Fruit fly (Drosophila melanogaster) whole organism, embryonic: Measurements from ENCODE around the gene CG18081.
A peak's percentile ranks its signal among the peaks of the same experiment; 100 is the strongest.

Source experiments
- B-H1 ChIP-seq: fragments of 200-800 bp; sonication (Bioruptor generic); IDR thresholded peaks from 3 replicates; pipeline ENCODE4 v1.3.6; 2022; ENCODE audit warnings: missing biosample characterization, missing genetic modification characterization
- BtbVII ChIP-seq: fragments of 200-800 bp; sonication (Bioruptor generic); optimal IDR thresholded peaks from 3 replicates; lab custom pipeline; 2017; ENCODE audit warnings: missing biosample characterization, mild to moderate bottlenecking, missing genetic modification characterization
- Bteb2 ChIP-seq: fragments of 200-800 bp; sonication (Bioruptor generic); optimal IDR thresholded peaks from 2 replicates; lab custom pipeline; 2016; ENCODE audit warnings: missing biosample characterization, missing genetic modification characterization
- CG10209 ChIP-seq: fragments of 200-800 bp; sonication (Bioruptor generic); optimal IDR thresholded peaks from 3 replicates; lab custom pipeline; 2017; ENCODE audit warnings: missing biosample characterization, mild to moderate bottlenecking, missing genetic modification characterization, missing genetic modification reagents
- CG11093 ChIP-seq: fragments of 200-800 bp; sonication (Bioruptor generic); IDR thresholded peaks from 3 replicates; pipeline ENCODE4 v1.3.6; 2022; ENCODE audit warnings: missing biosample characterization, missing genetic modification characterization
- CG12155 ChIP-seq: fragments of 200-800 bp; sonication (Bioruptor generic); optimal IDR thresholded peaks from 3 replicates; lab custom pipeline; 2016; ENCODE audit warnings: missing biosample characterization, missing genetic modification characterization
- CG12299 ChIP-seq: fragments of 200-800 bp; sonication (Bioruptor generic); optimal IDR thresholded peaks from 2 replicates; lab custom pipeline; 2018; ENCODE audit warnings: missing biosample characterization, mild to moderate bottlenecking, missing genetic modification characterization
- CG13123 ChIP-seq: fragments of 200-800 bp; sonication (Bioruptor generic); optimal IDR thresholded peaks from 2 replicates; lab custom pipeline; 2016; ENCODE audit warnings: missing biosample characterization, missing genetic modification characterization
- CG13894 ChIP-seq: fragments of 200-800 bp; sonication (Bioruptor generic); optimal IDR thresholded peaks from 3 replicates; lab custom pipeline; 2018; ENCODE audit warnings: missing biosample characterization, mild to moderate bottlenecking, missing genetic modification characterization, moderate library complexity
- CG14014 ChIP-seq: fragments of 200-800 bp; sonication (Bioruptor generic); IDR thresholded peaks from 2 replicates; pipeline ENCODE4 v1.3.6; 2022; ENCODE audit warnings: missing biosample characterization, missing genetic modification characterization
- CG14710 ChIP-seq: fragments of 200-800 bp; sonication (Bioruptor generic); optimal IDR thresholded peaks from 3 replicates; lab custom pipeline; 2019; ENCODE audit warnings: missing biosample characterization, mild to moderate bottlenecking, missing genetic modification characterization, moderate library complexity
- CG14860 ChIP-seq: fragments of 200-800 bp; sonication (Bioruptor generic); IDR thresholded peaks from 3 replicates; pipeline ENCODE4 v1.3.6; 2022; ENCODE audit warnings: missing biosample characterization, missing genetic modification characterization; ENCODE audit not compliant: partially characterized antibody
- CG1603 ChIP-seq: fragments of 200-800 bp; sonication (Bioruptor generic); optimal IDR thresholded peaks from 2 replicates; lab custom pipeline; 2019; ENCODE audit warnings: missing biosample characterization, mild to moderate bottlenecking, missing genetic modification characterization, moderate library complexity
- CG16815 ChIP-seq: fragments of 200-800 bp; sonication (Bioruptor generic); optimal IDR thresholded peaks from 3 replicates; lab custom pipeline; 2017; ENCODE audit warnings: missing biosample characterization, mild to moderate bottlenecking, missing genetic modification characterization
- CG17802 ChIP-seq: fragments of 200-800 bp; sonication (Bioruptor generic); optimal IDR thresholded peaks from 2 replicates; lab custom pipeline; 2018; ENCODE audit warnings: missing biosample characterization, mild to moderate bottlenecking, missing genetic modification characterization, moderate library complexity
- CG17829 ChIP-seq: fragments of 200-800 bp; optimal IDR thresholded peaks from 2 replicates; lab custom pipeline; 2019; ENCODE audit warnings: missing biosample characterization, mild to moderate bottlenecking, missing genetic modification characterization, moderate library complexity
- CG4282 ChIP-seq: fragments of 200-800 bp; sonication (Bioruptor generic); optimal IDR thresholded peaks from 2 replicates; lab custom pipeline; 2016; ENCODE audit warnings: missing biosample characterization, missing genetic modification characterization
- CG4820 ChIP-seq: fragments of 200-800 bp; sonication (Bioruptor generic); optimal IDR thresholded peaks from 3 replicates; lab custom pipeline; 2016; ENCODE audit warnings: missing biosample characterization, missing genetic modification characterization
- CG6272 ChIP-seq: fragments of 200-800 bp; sonication (Bioruptor generic); IDR thresholded peaks from 2 replicates; pipeline ENCODE4 v1.3.6; 2022; ENCODE audit warnings: missing biosample characterization, missing genetic modification characterization
- CG6791 ChIP-seq: fragments of 200-800 bp; sonication (Bioruptor generic); IDR thresholded peaks from 3 replicates; pipeline ENCODE4 v1.3.6; 2022; ENCODE audit warnings: missing biosample characterization, missing genetic modification characterization; ENCODE audit not compliant: partially characterized antibody
- CG8089 ChIP-seq: fragments of 200-800 bp; sonication (Bioruptor generic); optimal IDR thresholded peaks from 3 replicates; lab custom pipeline; 2016; ENCODE audit warnings: missing biosample characterization, missing genetic modification characterization
- CG8478 ChIP-seq: fragments of >200 bp; optimal IDR thresholded peaks from 2 replicates; lab custom pipeline; 2018
- CG9797 ChIP-seq: fragments of 200-800 bp; sonication (Bioruptor generic); optimal IDR thresholded peaks from 3 replicates; lab custom pipeline; 2018; ENCODE audit warnings: missing biosample characterization, mild to moderate bottlenecking, missing genetic modification characterization
- CTCF ChIP-seq: fragments of 200-800 bp; sonication (Bioruptor generic); optimal IDR thresholded peaks from 2 replicates; lab custom pipeline; 2017; ENCODE audit warnings: missing biosample characterization, mild to moderate bottlenecking, missing genetic modification characterization, moderate library complexity
- CkIIα-i1 ChIP-seq: fragments of 200-800 bp; sonication (Bioruptor generic); IDR thresholded peaks from 2 replicates; pipeline ENCODE4 v1.3.6; 2022; ENCODE audit warnings: missing biosample characterization, missing genetic modification characterization
- Ets97D ChIP-seq: fragments of 200-800 bp; sonication (Bioruptor generic); optimal IDR thresholded peaks from 3 replicates; lab custom pipeline; 2016; ENCODE audit warnings: missing biosample characterization, missing genetic modification characterization
- H15 ChIP-seq: fragments of 200-800 bp; sonication (Bioruptor generic); IDR thresholded peaks from 3 replicates; pipeline ENCODE4 v1.3.6; 2022; ENCODE audit warnings: missing biosample characterization, missing genetic modification characterization
- H2.0 ChIP-seq: fragments of 200-800 bp; sonication (Bioruptor generic); IDR thresholded peaks from 2 replicates; pipeline ENCODE4 v1.3.6; 2022; ENCODE audit warnings: missing biosample characterization, missing genetic modification characterization
- HmgZ ChIP-seq: fragments of 200-800 bp; sonication (Bioruptor generic); optimal IDR thresholded peaks from 2 replicates; lab custom pipeline; 2018; ENCODE audit warnings: missing biosample characterization, mild to moderate bottlenecking, missing genetic modification characterization
- Hmr ChIP-seq: fragments of 200-800 bp; sonication (Bioruptor generic); optimal IDR thresholded peaks from 3 replicates; lab custom pipeline; 2017; ENCODE audit warnings: mild to moderate bottlenecking, missing biosample characterization, missing genetic modification reagents, missing genetic modification characterization
- Max ChIP-seq: fragments of 200-800 bp; sonication (Bioruptor generic); optimal IDR thresholded peaks from 2 replicates; lab custom pipeline; 2016; ENCODE audit warnings: missing biosample characterization, mild to moderate bottlenecking, missing genetic modification characterization
- Oaz ChIP-seq: fragments of 200-800 bp; sonication (Bioruptor generic); IDR thresholded peaks from 2 replicates; pipeline ENCODE4 v1.3.6; 2022; ENCODE audit warnings: missing biosample characterization, missing genetic modification characterization
- Oli ChIP-seq: fragments of 200-800 bp; sonication (Bioruptor generic); optimal IDR thresholded peaks from 2 replicates; lab custom pipeline; 2018; ENCODE audit warnings: missing biosample characterization, mild to moderate bottlenecking, missing genetic modification characterization, moderate library complexity
- Optix ChIP-seq: fragments of 200-800 bp; sonication (Bioruptor generic); IDR thresholded peaks from 3 replicates; pipeline ENCODE4 v1.3.6; 2022; ENCODE audit warnings: missing biosample characterization, missing genetic modification characterization
- Poxn ChIP-seq: fragments of 200-800 bp; sonication (Bioruptor generic); IDR thresholded peaks from 2 replicates; pipeline ENCODE4 v1.3.6; 2022; ENCODE audit warnings: missing biosample characterization, missing genetic modification characterization
- Side ChIP-seq: fragments of 200-800 bp; sonication (Bioruptor generic); optimal IDR thresholded peaks from 2 replicates; lab custom pipeline; 2016; ENCODE audit warnings: missing biosample characterization, missing genetic modification characterization
- cas ChIP-seq: fragments of 200-800 bp; sonication (Bioruptor generic); IDR thresholded peaks from 2 replicates; pipeline ENCODE4 v1.3.6; 2022; ENCODE audit warnings: missing biosample characterization, missing genetic modification characterization
- cwo ChIP-seq: fragments of 200-800 bp; sonication (Bioruptor generic); optimal IDR thresholded peaks from 3 replicates; lab custom pipeline; 2017; ENCODE audit warnings: missing biosample characterization, missing genetic modification characterization, mild to moderate bottlenecking, moderate library complexity, missing genetic modification reagents
- dm ChIP-seq: fragments of 200-800 bp; sonication (Bioruptor generic); optimal IDR thresholded peaks from 3 replicates; lab custom pipeline; 2016; ENCODE audit warnings: missing biosample characterization, missing genetic modification characterization
- ems ChIP-seq: fragments of 200-800 bp; sonication (Bioruptor generic); optimal IDR thresholded peaks from 3 replicates; lab custom pipeline; 2016; ENCODE audit warnings: missing biosample characterization, missing genetic modification characterization
- eve ChIP-seq, 2 experiments: fragments of >200 bp; optimal IDR thresholded peaks; 2 replicates each; lab custom pipeline; 2017; ENCODE audit warnings: missing biosample characterization in 2 of 2, missing genetic modification characterization in 2 of 2
- fd64A ChIP-seq: fragments of 200-800 bp; sonication (Bioruptor generic); optimal IDR thresholded peaks from 3 replicates; lab custom pipeline; 2018; ENCODE audit warnings: missing biosample characterization, mild to moderate bottlenecking, missing genetic modification characterization
- gcm2 ChIP-seq: fragments of 200-800 bp; sonication (Bioruptor generic); optimal IDR thresholded peaks from 2 replicates; lab custom pipeline; 2016; ENCODE audit warnings: missing biosample characterization, missing genetic modification characterization
- gsb-n ChIP-seq: fragments of 200-800 bp; sonication (Bioruptor generic); optimal IDR thresholded peaks from 3 replicates; lab custom pipeline; 2018; ENCODE audit warnings: missing biosample characterization, mild to moderate bottlenecking, missing genetic modification characterization
- gt ChIP-seq: fragments of 200-800 bp; sonication (Bioruptor generic); IDR thresholded peaks from 2 replicates; pipeline ENCODE4 v1.3.6; 2022; ENCODE audit warnings: missing biosample characterization, missing genetic modification characterization
- ind ChIP-seq: fragments of 200-800 bp; sonication (Bioruptor generic); optimal IDR thresholded peaks from 3 replicates; lab custom pipeline; 2016; ENCODE audit warnings: missing biosample characterization, missing genetic modification characterization
- kah ChIP-seq: fragments of 200-800 bp; sonication (Bioruptor generic); optimal IDR thresholded peaks from 2 replicates; lab custom pipeline; 2018; ENCODE audit warnings: missing biosample characterization, mild to moderate bottlenecking, missing genetic modification characterization
- mld ChIP-seq: fragments of 200-800 bp; sonication (Bioruptor generic); IDR thresholded peaks from 3 replicates; pipeline ENCODE4 v1.3.6; 2022; ENCODE audit warnings: missing biosample characterization, missing genetic modification characterization; ENCODE audit not compliant: partially characterized antibody
- nom ChIP-seq: fragments of 200-800 bp; sonication (Bioruptor generic); optimal IDR thresholded peaks from 2 replicates; lab custom pipeline; 2017; ENCODE audit warnings: missing biosample characterization, missing genetic modification characterization, mild to moderate bottlenecking, moderate library complexity, missing genetic modification reagents
- pzg ChIP-seq: fragments of 200-800 bp; sonication (Bioruptor generic); optimal IDR thresholded peaks from 3 replicates; lab custom pipeline; 2018; ENCODE audit warnings: missing biosample characterization, mild to moderate bottlenecking, missing genetic modification characterization, moderate library complexity
- tll ChIP-seq, 2 experiments: fragments of 200-800 bp in 1 of 2; fragments of >200 bp in 1 of 2; sonication (Bioruptor generic) in 1 of 2; optimal IDR thresholded peaks; 2 replicates each; lab custom pipeline; 2017 to 2019; ENCODE audit warnings: missing biosample characterization in 2 of 2, missing genetic modification characterization in 2 of 2, mild to moderate bottlenecking in 1 of 2, moderate library complexity in 1 of 2
- yki ChIP-seq: fragments of >200 bp; optimal IDR thresholded peaks from 3 replicates; lab custom pipeline; 2018
- zen2 ChIP-seq: fragments of 200-800 bp; sonication (Bioruptor generic); IDR thresholded peaks from 3 replicates; pipeline ENCODE4 v1.3.6; 2022; ENCODE audit warnings: missing biosample characterization, missing genetic modification characterization; ENCODE audit not compliant: partially characterized antibody

The CG18081 gene

DNA sequence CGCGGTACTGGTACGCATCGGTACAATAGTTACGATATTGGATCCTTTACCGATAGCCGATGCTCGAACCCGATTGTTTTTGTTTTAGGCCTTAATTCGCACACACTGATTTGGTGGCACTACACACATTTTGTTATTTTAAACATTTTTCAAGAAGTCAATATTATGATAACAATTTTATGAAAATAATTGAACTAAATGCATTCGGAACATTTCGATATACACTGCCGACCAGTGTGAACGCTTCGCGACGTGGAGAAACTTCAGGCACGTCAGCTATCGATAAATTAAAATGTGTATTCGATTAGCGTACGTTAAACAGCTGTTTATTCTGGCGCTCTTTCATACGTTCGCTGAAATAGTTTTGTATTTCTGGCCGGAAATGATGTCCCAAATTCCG, 3.0 kb downstream of the CG18081 start, which contains the start of gene CG12713 (continued):
- TF ChIP-seq CG14710 (tag; lab: Kevin White, UChicago) = peak; percentile 86
- TF ChIP-seq CkIIα-i1 (GFP tag; lab: Robert Waterston, UW) = no peak
- TF ChIP-seq mld (GFP tag; lab: Robert Waterston, UW) = peak; percentile 65; the same call in 2 of the 3 replicates
- no peak for TF ChIP-seq CG4820 (GFP tag; lab: Kevin White, UChicago)
- TF ChIP-seq CG4282 (GFP tag; lab: Kevin White, UChicago) = no peak
- TF ChIP-seq ems (GFP tag; lab: Kevin White, UChicago) = no peak
- no peak for TF ChIP-seq H15 (GFP tag; lab: Robert Waterston, UW)
- no peak for TF ChIP-seq CG10209
- no peak for TF ChIP-seq gsb-n (tag; lab: Kevin White, UChicago)
- TF ChIP-seq CG13894 (tag; lab: Kevin White, UChicago) = no peak
- no peak for TF ChIP-seq CG16815 (GFP tag; lab: Kevin White, UChicago)
- peak; percentile 14 for TF ChIP-seq CG8089
- TF ChIP-seq Bteb2 (GFP tag; lab: Kevin White, UChicago) = no peak
- TF ChIP-seq dm = peak; percentile 23
- TF ChIP-seq Ets97D (GFP tag; lab: Kevin White, UChicago) = peak; percentile 82
- peak; percentile 69 for TF ChIP-seq HmgZ (tag; lab: Kevin White, UChicago)
- no peak for TF ChIP-seq Oli (tag; lab: Kevin White, UChicago)
- TF ChIP-seq CG6791 = peak; percentile 89; the same call in 2 of the 3 replicates
- peak in 1 of 2 experiments; percentile 54 for TF ChIP-seq eve (GFP tag; optimal IDR thresholded peaks at IDR 0.05; lab: Kevin White, UChicago)
- peak; percentile 73 for TF ChIP-seq CG9797 (GFP tag; lab: Kevin White, UChicago)
- peak; percentile 38 for TF ChIP-seq CG12299 (tag; lab: Kevin White, UChicago)
- TF ChIP-seq Optix (GFP tag; lab: Robert Waterston, UW) = no peak
- peak in 1 of 2 experiments; percentile 46 for TF ChIP-seq tll (GFP tag; optimal IDR thresholded peaks at IDR 0.05; lab: Kevin White, UChicago)
- peak; percentile 80 for TF ChIP-seq CG1603 (tag; lab: Kevin White, UChicago)
- TF ChIP-seq CG14014 (GFP tag; lab: Robert Waterston, UW) = no peak
- peak; percentile 26 for TF ChIP-seq CTCF (GFP tag; lab: Kevin White, UChicago)
- no peak for TF ChIP-seq ind (GFP tag; lab: Kevin White, UChicago)
- TF ChIP-seq CG6272 = no peak
- no peak for TF ChIP-seq nom
- TF ChIP-seq yki (lab: Kevin White, UChicago) = no peak
- no peak for TF ChIP-seq gcm2
- no peak for TF ChIP-seq CG13123 (GFP tag; lab: Kevin White, UChicago)
- TF ChIP-seq gt (GFP tag; lab: Robert Waterston, UW) = no peak
- TF ChIP-seq CG17829 = peak; percentile 59
- TF ChIP-seq Side (GFP tag; lab: Kevin White, UChicago) = no peak
- peak; percentile 90 for TF ChIP-seq CG14860 (GFP tag; lab: Robert Waterston, UW)
- no peak for TF ChIP-seq Max
- no peak for TF ChIP-seq cwo (GFP tag; lab: Kevin White, UChicago)
- no peak; the same call in 1 of the 3 replicates for TF ChIP-seq zen2 (GFP tag; lab: Robert Waterston, UW)
- TF ChIP-seq Oaz = no peak
- no peak for TF ChIP-seq fd64A (GFP tag; lab: Kevin White, UChicago)
- TF ChIP-seq B-H1 (GFP tag; lab: Robert Waterston, UW) = no peak
- TF ChIP-seq H2.0 (GFP tag; lab: Robert Waterston, UW) = no peak
- no peak for TF ChIP-seq CG11093
- TF ChIP-seq kah (GFP tag; lab: Kevin White, UChicago) = no peak
- no peak for TF ChIP-seq Hmr (GFP tag; lab: Kevin White, UChicago)
- TF ChIP-seq CG17802 (tag; lab: Kevin White, UChicago) = peak; percentile 93
- TF ChIP-seq CG8478 (lab: Kevin White, UChicago) = no peak
- no peak for TF ChIP-seq Poxn (GFP tag; lab: Robert Waterston, UW)
- no peak for TF ChIP-seq cas (GFP tag; lab: Robert Waterston, UW)
- TF ChIP-seq BtbVII (GFP tag; lab: Kevin White, UChicago) = no peak
- TF ChIP-seq CG12155 (GFP tag; lab: Kevin White, UChicago) = no peak
- peak; percentile 89 for TF ChIP-seq pzg
